Worm (Caenorhabditis elegans): ENCODE data around the gene ceh-53.

DNA sequence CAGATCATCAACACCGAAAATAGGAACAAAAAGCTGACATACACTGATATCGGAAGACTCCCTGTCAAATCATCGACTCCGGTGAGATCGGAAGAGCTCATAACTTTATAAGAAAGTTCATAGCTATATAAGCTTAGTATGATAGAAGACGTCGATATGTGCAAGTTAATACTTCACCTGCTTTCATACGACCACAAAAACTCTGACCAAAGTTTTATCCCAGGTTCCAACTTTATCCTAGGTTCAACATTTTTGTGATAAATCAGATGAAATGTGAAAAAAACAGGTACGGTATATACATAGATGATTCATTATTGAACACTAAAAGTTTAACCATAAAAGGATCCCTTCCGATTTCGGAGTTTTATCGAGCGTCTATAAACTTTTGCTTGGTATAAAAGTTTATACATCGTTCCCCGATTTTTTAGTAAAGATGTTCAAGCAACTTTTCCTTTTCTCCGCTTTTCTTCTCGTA lies 19.1 kb upstream of the ceh-53 start, which contains the start of the genes srz-70 and C09G12.5:
- no peak for TF ChIP-seq F39B2.1 (GFP tag; IDR thresholded peaks at IDR 0.05)
- no peak for TF ChIP-seq ztf-26 (tag; optimal IDR thresholded peaks at IDR 0.05)
- TF ChIP-seq ztf-3 (GFP tag; optimal IDR thresholded peaks at IDR 0.05) = no peak
- no peak for TF ChIP-seq unc-62 (GFP tag; optimal IDR thresholded peaks at IDR 0.05)
- TF ChIP-seq him-1 (tag; optimal IDR thresholded peaks at IDR 0.05) = no peak
- no peak for TF ChIP-seq nfya-2 (GFP tag; IDR thresholded peaks at IDR 0.05)
- no peak for TF ChIP-seq ztf-18 (tag; optimal IDR thresholded peaks at IDR 0.05)
- no peak for TF ChIP-seq rec-8 (tag; optimal IDR thresholded peaks at IDR 0.05)

All from whole organism, young adult.